Fruit fly (Drosophila melanogaster): ENCODE measurements around the gene CG16721.

CG16721 gene

dm6 chrX:5900146-5901093 lies 20.8 kb downstream of the CG16721 start, which contains the start of gene Act5C (continued):
- TF ChIP-seq pros (GFP tag; optimal IDR thresholded peaks at IDR 0.05) (peak; percentile 85), ase (GFP tag; IDR thresholded peaks at IDR 0.05) (peak; percentile 87), Dad (GFP tag; optimal IDR thresholded peaks at IDR 0.05) (peak; percentile 90), odd (GFP tag; optimal IDR thresholded peaks at IDR 0.05) (peak; percentile 83), ab (GFP tag; optimal IDR thresholded peaks at IDR 0.05) (peak; percentile 92), ERR (GFP tag; optimal IDR thresholded peaks at IDR 0.05) (peak; percentile 92), CG10565 (GFP tag; optimal IDR thresholded peaks at IDR 0.05) (peak; percentile 90), Nf-YC (tag; optimal IDR thresholded peaks at IDR 0.05) (peak; percentile 69), chn (GFP tag; optimal IDR thresholded peaks at IDR 0.05) (peak; percentile 96), al (GFP tag; IDR thresholded peaks at IDR 0.05) (peak; percentile 85), Max (GFP tag; optimal IDR thresholded peaks at IDR 0.05) (peak; percentile 91), CG18619 (GFP tag; optimal IDR thresholded peaks at IDR 0.05) (peak; percentile 90), jing (GFP tag; optimal IDR thresholded peaks at IDR 0.05) (peak; percentile 91), jumu (GFP tag; optimal IDR thresholded peaks at IDR 0.05) (peak; percentile 95), Atf-2 (GFP tag; optimal IDR thresholded peaks at IDR 0.05) (peak; percentile 92), MTF-1 (GFP tag; optimal IDR thresholded peaks at IDR 0.05; ENCODE audit: borderline replicate concordance) (peak; percentile 89), CG13894 (tag; optimal IDR thresholded peaks at IDR 0.05) (peak; percentile 79), CG8944 (GFP tag; optimal IDR thresholded peaks at IDR 0.05) (peak; percentile 94), wdn (GFP tag; IDR thresholded peaks at IDR 0.05) (peak; percentile 88), Trl (optimal IDR thresholded peaks at IDR 0.05) (peak; percentile 52 to 68), Trl (GFP tag; optimal IDR thresholded peaks at IDR 0.05) (peak; percentile 96), CG16815 (GFP tag; optimal IDR thresholded peaks at IDR 0.05) (peak; percentile 92), CG11504 (tag; optimal IDR thresholded peaks at IDR 0.05) (peak; percentile 93), HLH54F (GFP tag; optimal IDR thresholded peaks at IDR 0.05) (peak; percentile 90), Side (GFP tag; optimal IDR thresholded peaks at IDR 0.05) (peak; percentile 96), p53 (GFP tag; optimal IDR thresholded peaks at IDR 0.05) (peak; percentile 81), CG6654 (GFP tag; optimal IDR thresholded peaks at IDR 0.05) (peak; percentile 77), CG13296 (GFP tag; optimal IDR thresholded peaks at IDR 0.05) (peak; percentile 90), disco-r (GFP tag; optimal IDR thresholded peaks at IDR 0.05) (peak; percentile 92), Gug (GFP tag; IDR thresholded peaks at IDR 0.05) (peak; percentile 89), CG11398 (GFP tag; optimal IDR thresholded peaks at IDR 0.05) (peak; percentile 94), nom (GFP tag; optimal IDR thresholded peaks at IDR 0.05) (peak; percentile 92), TFAM (GFP tag; optimal IDR thresholded peaks at IDR 0.05) (peak; percentile 75), CG9437 (GFP tag; optimal IDR thresholded peaks at IDR 0.05) (peak; percentile 86), h (optimal IDR thresholded peaks at IDR 0.05) (no peak), row (GFP tag; IDR thresholded peaks at IDR 0.05) (peak; percentile 95), CG15479 (GFP tag; optimal IDR thresholded peaks at IDR 0.05) (peak; percentile 70), D19B (GFP tag; optimal IDR thresholded peaks at IDR 0.05) (peak; percentile 76), Bgb (GFP tag; IDR thresholded peaks at IDR 0.05; ENCODE audit: partially characterized antibody) (no peak; the same call in 1 of the 2 replicates), vvl (GFP tag; IDR thresholded peaks at IDR 0.05) (peak; percentile 97), Dll (GFP tag; IDR thresholded peaks at IDR 0.05; ENCODE audit: partially characterized antibody) (no peak), CG11085 (GFP tag; IDR thresholded peaks at IDR 0.05) (peak; percentile 78), D (optimal IDR thresholded peaks at IDR 0.05) (no peak), D (GFP tag; optimal IDR thresholded peaks at IDR 0.05) (peak; percentile 94), CG3995 (GFP tag; optimal IDR thresholded peaks at IDR 0.05) (peak; percentile 65), CG7357 (GFP tag; IDR thresholded peaks at IDR 0.05) (peak; percentile 83), CG32532 (GFP tag; IDR thresholded peaks at IDR 0.05) (peak; percentile 92), hth (optimal IDR thresholded peaks at IDR 0.05) (no peak), pnt (GFP tag; optimal IDR thresholded peaks at IDR 0.05) (peak; percentile 95), HLH4C (GFP tag; IDR thresholded peaks at IDR 0.05; ENCODE audit: partially characterized antibody) (no peak)
